Fruit fly (Drosophila melanogaster) whole organism, embryonic: ENCODE measurements around the gene Pez.
A peak's percentile ranks its signal among the peaks of the same experiment; 100 is the strongest.

Experiments
- B-H1 ChIP-seq: fragments of 200-800 bp; sonication (Bioruptor generic); IDR thresholded peaks from 3 replicates; pipeline ENCODE4 v1.3.6; 2022; ENCODE audit warnings: missing biosample characterization, missing genetic modification characterization
- Blimp-1 ChIP-seq: fragments of 200-800 bp; sonication (Bioruptor generic); optimal IDR thresholded peaks from 3 replicates; lab custom pipeline; 2018; ENCODE audit warnings: missing biosample characterization, missing genetic modification characterization, mild to moderate bottlenecking, moderate library complexity, missing genetic modification reagents
- CG10654 ChIP-seq: fragments of 200-800 bp; sonication (Bioruptor generic); optimal IDR thresholded peaks from 2 replicates; lab custom pipeline; 2016; ENCODE audit warnings: missing biosample characterization, missing genetic modification characterization
- CG11504 ChIP-seq: fragments of 200-800 bp; sonication (Bioruptor generic); optimal IDR thresholded peaks from 3 replicates; lab custom pipeline; 2019; ENCODE audit warnings: missing biosample characterization, mild to moderate bottlenecking, missing genetic modification characterization, moderate library complexity
- CG12299 ChIP-seq: fragments of 200-800 bp; sonication (Bioruptor generic); optimal IDR thresholded peaks from 2 replicates; lab custom pipeline; 2018; ENCODE audit warnings: missing biosample characterization, mild to moderate bottlenecking, missing genetic modification characterization
- CG14441 ChIP-seq: fragments of 200-800 bp; sonication (Bioruptor generic); IDR thresholded peaks from 2 replicates; pipeline ENCODE4 v1.3.6; 2022; ENCODE audit warnings: missing biosample characterization, missing genetic modification characterization
- CG14965 ChIP-seq: fragments of 200-800 bp; sonication (Bioruptor generic); optimal IDR thresholded peaks from 2 replicates; lab custom pipeline; 2016; ENCODE audit warnings: missing biosample characterization, missing genetic modification characterization, borderline replicate concordance
- CG16813 ChIP-seq: fragments of 200-800 bp; sonication (Bioruptor generic); IDR thresholded peaks from 3 replicates; pipeline ENCODE4 v1.3.6; 2022; ENCODE audit warnings: missing biosample characterization, missing genetic modification characterization; ENCODE audit not compliant: partially characterized antibody
- CG1792 ChIP-seq: fragments of 200-800 bp; sonication (Bioruptor generic); optimal IDR thresholded peaks from 2 replicates; lab custom pipeline; 2016; ENCODE audit warnings: missing biosample characterization, missing genetic modification characterization
- CG18476 ChIP-seq: fragments of 200-800 bp; sonication (Bioruptor generic); optimal IDR thresholded peaks from 2 replicates; lab custom pipeline; 2016; ENCODE audit warnings: missing biosample characterization, mild to moderate bottlenecking, missing genetic modification characterization
- CG18619 ChIP-seq: fragments of 200-800 bp; sonication (Bioruptor generic); optimal IDR thresholded peaks from 3 replicates; lab custom pipeline; 2017; ENCODE audit warnings: missing biosample characterization, mild to moderate bottlenecking, missing genetic modification characterization
- CG31388 ChIP-seq: fragments of 200-800 bp; sonication (Bioruptor generic); optimal IDR thresholded peaks from 2 replicates; lab custom pipeline; 2016; ENCODE audit warnings: missing biosample characterization, missing genetic modification characterization
- CG3281 ChIP-seq: fragments of 200-800 bp; sonication (Bioruptor generic); optimal IDR thresholded peaks from 3 replicates; lab custom pipeline; 2017; ENCODE audit warnings: missing biosample characterization, mild to moderate bottlenecking, missing genetic modification characterization
- CG3407 ChIP-seq: fragments of 200-800 bp; sonication (Bioruptor generic); optimal IDR thresholded peaks from 2 replicates; lab custom pipeline; 2018; ENCODE audit warnings: missing biosample characterization, mild to moderate bottlenecking, missing genetic modification characterization
- CG6175 ChIP-seq: fragments of 200-800 bp; sonication (Bioruptor generic); IDR thresholded peaks from 3 replicates; pipeline ENCODE4 v1.3.6; 2022; ENCODE audit warnings: missing biosample characterization, missing genetic modification characterization
- CG6272 ChIP-seq: fragments of 200-800 bp; sonication (Bioruptor generic); IDR thresholded peaks from 2 replicates; pipeline ENCODE4 v1.3.6; 2022; ENCODE audit warnings: missing biosample characterization, missing genetic modification characterization
- Dek ChIP-seq: fragments of 200-800 bp; sonication (Bioruptor generic); optimal IDR thresholded peaks from 3 replicates; lab custom pipeline; 2019; ENCODE audit warnings: missing biosample characterization, mild to moderate bottlenecking, missing genetic modification characterization, moderate library complexity
- HLH54F ChIP-seq: fragments of 200-800 bp; sonication (Bioruptor generic); optimal IDR thresholded peaks from 3 replicates; lab custom pipeline; 2016; ENCODE audit warnings: missing biosample characterization, missing genetic modification characterization
- HLHmδ ChIP-seq: fragments of 200-800 bp; sonication (Bioruptor generic); optimal IDR thresholded peaks from 2 replicates; lab custom pipeline; 2018; ENCODE audit warnings: missing biosample characterization, mild to moderate bottlenecking, missing genetic modification characterization, moderate library complexity
- Neu2 ChIP-seq: fragments of 200-800 bp; sonication (Bioruptor generic); optimal IDR thresholded peaks from 3 replicates; lab custom pipeline; 2016; ENCODE audit warnings: missing biosample characterization, missing genetic modification characterization, borderline replicate concordance
- NfI ChIP-seq: fragments of 200-800 bp; sonication (Bioruptor generic); optimal IDR thresholded peaks from 3 replicates; lab custom pipeline; 2018; ENCODE audit warnings: missing biosample characterization, mild to moderate bottlenecking, missing genetic modification characterization, moderate library complexity
- Side ChIP-seq: fragments of 200-800 bp; sonication (Bioruptor generic); optimal IDR thresholded peaks from 2 replicates; lab custom pipeline; 2016; ENCODE audit warnings: missing biosample characterization, missing genetic modification characterization
- Tbp ChIP-seq: fragments of >200 bp; optimal IDR thresholded peaks from 2 replicates; lab custom pipeline; 2018; ENCODE audit warnings: missing biosample characterization, missing genetic modification characterization
- Trl ChIP-seq, 3 experiments: fragments of >200 bp in 2 of 3; fragments of 200-800 bp in 1 of 3; sonication (Bioruptor generic) in 1 of 3; optimal IDR thresholded peaks; 2 replicates in 1 of 3; 3 replicates in 2 of 3; lab custom pipeline; 2016 to 2017; ENCODE audit warnings: missing biosample characterization in 1 of 3, missing genetic modification characterization in 1 of 3
- amos ChIP-seq: fragments of 200-800 bp; sonication (Bioruptor generic); IDR thresholded peaks from 2 replicates; pipeline ENCODE4 v1.3.6; 2022; ENCODE audit warnings: missing biosample characterization, missing genetic modification characterization; ENCODE audit not compliant: partially characterized antibody
- cato ChIP-seq: fragments of 200-800 bp; sonication (Bioruptor generic); optimal IDR thresholded peaks from 2 replicates; lab custom pipeline; 2016; ENCODE audit warnings: missing biosample characterization, missing genetic modification characterization, borderline replicate concordance
- caup ChIP-seq: fragments of 200-800 bp; sonication (Bioruptor generic); optimal IDR thresholded peaks from 3 replicates; lab custom pipeline; 2017; ENCODE audit warnings: missing biosample characterization, mild to moderate bottlenecking, missing genetic modification characterization, moderate library complexity; ENCODE audit not compliant: severe bottlenecking
- croc ChIP-seq: fragments of 200-800 bp; sonication (Bioruptor generic); conservative IDR thresholded peaks from 3 replicates; pipeline ENCODE4 v1.3.6; 2022; ENCODE audit warnings: missing biosample characterization, missing genetic modification characterization
- crp ChIP-seq, 2 experiments: fragments of 200-800 bp; sonication (Bioruptor generic); optimal IDR thresholded peaks; 2 replicates in 1 of 2; 3 replicates in 1 of 2; lab custom pipeline; 2017; ENCODE audit warnings: missing biosample characterization in 2 of 2, missing genetic modification characterization in 2 of 2, mild to moderate bottlenecking in 1 of 2, moderate library complexity in 1 of 2
- ewg ChIP-seq: fragments of 200-800 bp; sonication (Bioruptor generic); optimal IDR thresholded peaks from 3 replicates; lab custom pipeline; 2017; ENCODE audit warnings: mild to moderate bottlenecking, missing biosample characterization, missing genetic modification reagents, missing genetic modification characterization
- fd64A ChIP-seq: fragments of 200-800 bp; sonication (Bioruptor generic); optimal IDR thresholded peaks from 3 replicates; lab custom pipeline; 2018; ENCODE audit warnings: missing biosample characterization, mild to moderate bottlenecking, missing genetic modification characterization
- hbn ChIP-seq: fragments of 200-800 bp; sonication (Bioruptor generic); IDR thresholded peaks from 2 replicates; pipeline ENCODE4 v1.3.6; 2022; ENCODE audit warnings: missing biosample characterization, missing genetic modification characterization; ENCODE audit not compliant: partially characterized antibody
- insv ChIP-seq, 2 experiments: fragments of 200-800 bp; sonication (Bioruptor generic); optimal IDR thresholded peaks; 3 replicates each; lab custom pipeline; 2016 to 2018; ENCODE audit warnings: missing biosample characterization in 2 of 2, missing genetic modification characterization in 2 of 2
- jumu ChIP-seq: fragments of 200-800 bp; sonication (Bioruptor generic); optimal IDR thresholded peaks from 3 replicates; lab custom pipeline; 2016; ENCODE audit warnings: missing biosample characterization, missing genetic modification characterization
- ken ChIP-seq: fragments of 200-800 bp; sonication (Bioruptor generic); IDR thresholded peaks from 3 replicates; pipeline ENCODE4 v1.3.6; 2022; ENCODE audit warnings: missing biosample characterization, missing genetic modification characterization
- lbe ChIP-seq: fragments of 200-800 bp; sonication (Bioruptor generic); optimal IDR thresholded peaks from 2 replicates; lab custom pipeline; 2016; ENCODE audit warnings: missing biosample characterization, mild to moderate bottlenecking, missing genetic modification characterization
- luna ChIP-seq: fragments of 200-800 bp; sonication (Bioruptor generic); optimal IDR thresholded peaks from 2 replicates; lab custom pipeline; 2016; ENCODE audit warnings: missing biosample characterization, missing genetic modification characterization
- maf-S ChIP-seq: fragments of 200-800 bp; sonication (Bioruptor generic); optimal IDR thresholded peaks from 2 replicates; lab custom pipeline; 2016; ENCODE audit warnings: missing biosample characterization, missing genetic modification characterization
- mam ChIP-seq: fragments of 200-800 bp; sonication (Bioruptor generic); optimal IDR thresholded peaks from 3 replicates; lab custom pipeline; 2016; ENCODE audit warnings: missing biosample characterization, missing genetic modification characterization
- nmo ChIP-seq: fragments of 200-800 bp; sonication (Bioruptor generic); optimal IDR thresholded peaks from 2 replicates; lab custom pipeline; 2018; ENCODE audit warnings: missing biosample characterization, mild to moderate bottlenecking, missing genetic modification characterization, moderate library complexity
- oc ChIP-seq: fragments of 200-800 bp; sonication (Bioruptor generic); optimal IDR thresholded peaks from 2 replicates; lab custom pipeline; 2018; ENCODE audit warnings: missing biosample characterization, mild to moderate bottlenecking, missing genetic modification characterization, moderate library complexity
- org-1 ChIP-seq: fragments of 200-800 bp; sonication (Bioruptor generic); optimal IDR thresholded peaks from 2 replicates; lab custom pipeline; 2017; ENCODE audit warnings: missing biosample characterization, missing genetic modification characterization
- otp ChIP-seq: fragments of 200-800 bp; sonication (Bioruptor generic); IDR thresholded peaks from 3 replicates; pipeline ENCODE4, ENCODE4 v1.3.6; 2022; ENCODE audit warnings: missing biosample characterization, missing genetic modification characterization
- pita ChIP-seq: fragments of 200-800 bp; sonication (Bioruptor generic); optimal IDR thresholded peaks from 2 replicates; lab custom pipeline; 2017; ENCODE audit warnings: missing biosample characterization, mild to moderate bottlenecking, missing genetic modification characterization
- sr ChIP-seq: fragments of 200-800 bp; sonication (Bioruptor generic); IDR thresholded peaks from 3 replicates; pipeline ENCODE4 v1.3.6; 2022; ENCODE audit warnings: missing biosample characterization, missing genetic modification characterization
- stc ChIP-seq: fragments of 200-800 bp; sonication (Bioruptor generic); IDR thresholded peaks from 2 replicates; pipeline ENCODE4 v1.3.6; 2022; ENCODE audit warnings: missing biosample characterization, missing genetic modification characterization
- tgo ChIP-seq: fragments of 200-800 bp; sonication (Bioruptor generic); IDR thresholded peaks from 3 replicates; pipeline ENCODE4 v1.3.6; 2022; ENCODE audit warnings: missing biosample characterization, missing genetic modification characterization
- wek ChIP-seq: fragments of 200-800 bp; sonication (Bioruptor generic); optimal IDR thresholded peaks from 3 replicates; lab custom pipeline; 2018; ENCODE audit warnings: missing biosample characterization, mild to moderate bottlenecking, missing genetic modification characterization, moderate library complexity

The Pez gene

DNA sequence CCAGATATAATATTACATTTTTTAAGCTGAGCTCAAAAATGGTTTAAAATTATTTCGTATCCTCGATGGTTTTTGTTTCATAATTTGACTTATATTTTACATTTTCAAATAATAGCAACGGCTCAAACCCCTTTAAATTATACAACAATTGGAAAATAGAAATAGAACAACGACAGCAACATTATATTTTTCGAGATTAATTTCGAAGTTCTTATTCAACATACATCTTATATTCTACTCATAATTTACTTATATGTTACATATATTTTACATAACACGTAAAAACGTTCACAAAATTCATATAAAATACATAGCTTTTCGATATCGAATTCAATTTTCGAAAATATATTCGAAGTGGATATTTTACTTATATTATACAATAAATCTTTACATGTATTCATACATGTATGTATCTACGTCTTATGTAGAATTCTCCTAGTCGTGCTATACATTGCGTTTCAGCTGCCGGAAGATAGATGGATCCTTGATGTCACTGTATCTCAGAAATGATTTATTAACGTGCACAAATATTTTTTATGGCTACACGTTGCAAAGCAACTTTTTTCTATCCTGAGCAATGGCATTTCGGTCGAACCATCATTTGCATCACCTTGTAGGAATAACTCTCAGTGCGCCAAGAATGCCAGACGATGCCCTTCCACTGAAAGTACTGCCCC, 18.4 kb upstream of the Pez start:
- no peak for TF ChIP-seq CG1792
- TF ChIP-seq mam, result no peak
- TF ChIP-seq fd64A (GFP tag; lab: Kevin White, UChicago), result no peak
- no peak for TF ChIP-seq CG12299 (tag; lab: Kevin White, UChicago)
- TF ChIP-seq lbe (GFP tag; lab: Kevin White, UChicago), result no peak
- TF ChIP-seq ken (GFP tag; lab: Robert Waterston, UW), result 0 out of 3 replicates have a peak, but pooled peaks have one; percentile 8
- TF ChIP-seq caup, result peak; percentile 56
- no peak for TF ChIP-seq Tbp (GFP tag; lab: Kevin White, UChicago)
- peak; percentile 65 for TF ChIP-seq pita (GFP tag; lab: Kevin White, UChicago)
- peak; percentile 51 for TF ChIP-seq HLHmδ (GFP tag; lab: Kevin White, UChicago)
- TF ChIP-seq CG3407 (GFP tag; lab: Kevin White, UChicago), result peak; percentile 7
- no peak for TF ChIP-seq Side
- TF ChIP-seq oc (tag; lab: Kevin White, UChicago), result no peak
- TF ChIP-seq CG16813 (GFP tag; lab: Robert Waterston, UW), result peak; percentile 43; the same call in 1 of the 3 replicates
- peak in 1 of 2 experiments; percentile 95 for TF ChIP-seq insv (GFP tag; optimal IDR thresholded peaks at IDR 0.05; lab: Kevin White, UChicago)
- peak; percentile 74 for TF ChIP-seq NfI (GFP tag; lab: Kevin White, UChicago)
- peak; percentile 39 for TF ChIP-seq nmo
- no peak; the same call in 2 of the 3 replicates for TF ChIP-seq B-H1 (GFP tag; lab: Robert Waterston, UW)
- TF ChIP-seq ewg (GFP tag; lab: Kevin White, UChicago), result peak; percentile 45
- TF ChIP-seq CG11504 (tag; lab: Kevin White, UChicago), result peak; percentile 72
- TF ChIP-seq CG18476 (GFP tag; lab: Kevin White, UChicago), result no peak
- TF ChIP-seq CG14965 (GFP tag; lab: Kevin White, UChicago), result peak; percentile 98
- TF ChIP-seq sr (GFP tag; lab: Robert Waterston, UW), result no peak; the same call in 2 of the 3 replicates
- no peak for TF ChIP-seq CG14441 (GFP tag; lab: Robert Waterston, UW)
- no peak for TF ChIP-seq CG6272 (GFP tag; lab: Robert Waterston, UW)
- TF ChIP-seq CG31388 (GFP tag; lab: Kevin White, UChicago), result peak; percentile 2
- no peak for TF ChIP-seq CG6175 (GFP tag; lab: Robert Waterston, UW)
- peak; percentile 9 for TF ChIP-seq maf-S (GFP tag; lab: Kevin White, UChicago)
- peak; percentile 45 for TF ChIP-seq CG3281 (GFP tag; lab: Kevin White, UChicago)
- peak; percentile 51; the same call in 1 of the 2 replicates for TF ChIP-seq stc
- no peak for TF ChIP-seq cato (GFP tag; lab: Kevin White, UChicago)
- TF ChIP-seq CG18619, result no peak
- no peak for TF ChIP-seq jumu
- TF ChIP-seq Neu2, result no peak
- TF ChIP-seq CG10654 (GFP tag; lab: Kevin White, UChicago), result peak; percentile 17
- TF ChIP-seq tgo, result no peak
- TF ChIP-seq croc (GFP tag; lab: Robert Waterston, UW), result no peak
- TF ChIP-seq Trl (optimal IDR thresholded peaks at IDR 0.05; lab: Kevin White, UChicago), result no peak
- TF ChIP-seq Trl (GFP tag; optimal IDR thresholded peaks at IDR 0.05; lab: Kevin White, UChicago), result peak; percentile 13
- no peak for TF ChIP-seq Dek
- TF ChIP-seq otp (GFP tag; lab: Robert Waterston, UW), result 0 out of 3 replicates have a peak, but pooled peaks have one; percentile 26
- no peak for TF ChIP-seq hbn
- no peak for TF ChIP-seq luna (GFP tag; lab: Kevin White, UChicago)
- peak; percentile 6 for TF ChIP-seq wek (GFP tag; lab: Kevin White, UChicago)
- no peak for TF ChIP-seq HLH54F
- TF ChIP-seq Blimp-1 (GFP tag; lab: Kevin White, UChicago), result peak; percentile 56
- peak; percentile 59 for TF ChIP-seq amos (GFP tag; lab: Robert Waterston, UW)
- TF ChIP-seq org-1 (GFP tag; lab: Kevin White, UChicago), result no peak
- TF ChIP-seq crp (GFP tag; optimal IDR thresholded peaks at IDR 0.05; lab: Kevin White, UChicago), result no peak
